Worm (Caenorhabditis elegans) whole organism, young adult: Measurements from ENCODE around the gene C18E9.9.
A peak's percentile ranks its signal among the peaks of the same experiment; 100 is the strongest.

Source experiments
- B0261.1 ChIP-seq: sonication (generic microtip); optimal IDR thresholded peaks from 2 replicates; lab custom pipeline; 2016; ENCODE audit warnings: mild to moderate bottlenecking, missing genetic modification characterization, moderate library complexity, missing compliant biosample characterization
- F33H1.4 ChIP-seq: fragments of 200-800 bp; sonication (Bioruptor generic); IDR thresholded peaks from 2 replicates; pipeline ENCODE4 v1.3.6; 2022; ENCODE audit warnings: missing genetic modification reagents, missing genetic modification characterization, missing compliant biosample characterization
- F37B4.10 ChIP-seq: fragments of 200-800 bp; sonication (Bioruptor generic); IDR thresholded peaks from 2 replicates; pipeline ENCODE4 v1.3.6; 2022; ENCODE audit warnings: missing genetic modification characterization, missing compliant biosample characterization
- F57C9.4 ChIP-seq: sonication (generic microtip); optimal IDR thresholded peaks from 2 replicates; lab custom pipeline; 2017; ENCODE audit warnings: mild to moderate bottlenecking, missing genetic modification characterization, missing compliant biosample characterization
- K11D2.4 ChIP-seq: fragments of 200-800 bp; sonication (Bioruptor generic); IDR thresholded peaks from 2 replicates; pipeline ENCODE4 v1.3.6; 2022; ENCODE audit warnings: missing genetic modification reagents, missing genetic modification characterization, missing compliant biosample characterization
- Y53G8AR.9 ChIP-seq: fragments of 200-800 bp; sonication (Bioruptor generic); conservative IDR thresholded peaks from 2 replicates; pipeline ENCODE4 v1.3.6; 2022; ENCODE audit warnings: missing genetic modification reagents, missing genetic modification characterization, missing compliant biosample characterization
- Y67H2A.10 ChIP-seq: fragments of 200-800 bp; sonication (Bioruptor generic); conservative IDR thresholded peaks from 2 replicates; pipeline ENCODE4 v1.3.6; 2022; ENCODE audit warnings: missing genetic modification reagents, missing genetic modification characterization, missing compliant biosample characterization
- aptf-3 ChIP-seq: fragments of 200-800 bp; sonication (Bioruptor generic); IDR thresholded peaks from 2 replicates; pipeline ENCODE4 v1.3.6; 2022; ENCODE audit warnings: missing genetic modification characterization, missing compliant biosample characterization
- attf-3 ChIP-seq: fragments of 200-800 bp; sonication (Bioruptor generic); conservative IDR thresholded peaks from 2 replicates; pipeline ENCODE4 v1.3.6; 2022; ENCODE audit warnings: missing genetic modification reagents, missing genetic modification characterization, missing compliant biosample characterization
- attf-6 ChIP-seq: fragments of 200-800 bp; sonication (Bioruptor generic); IDR thresholded peaks from 2 replicates; pipeline ENCODE4 v1.3.6; 2022; ENCODE audit warnings: missing genetic modification reagents, missing genetic modification characterization, missing compliant biosample characterization
- bed-1 ChIP-seq: fragments of 200-800 bp; sonication (Bioruptor generic); IDR thresholded peaks from 2 replicates; pipeline ENCODE4 v1.3.6; 2022; ENCODE audit warnings: missing genetic modification reagents, missing genetic modification characterization, missing compliant biosample characterization
- bed-2 ChIP-seq: fragments of 200-800 bp; sonication (Bioruptor generic); IDR thresholded peaks from 2 replicates; pipeline ENCODE4 v1.3.6; 2022; ENCODE audit warnings: missing genetic modification reagents, missing genetic modification characterization, missing compliant biosample characterization
- cebp-1 ChIP-seq, 2 experiments: fragments of 200-800 bp in 1 of 2; sonication (Bioruptor generic) in 1 of 2; sonication (generic microtip) in 1 of 2; IDR thresholded peaks in 1 of 2; optimal IDR thresholded peaks in 1 of 2; 2 replicates each; pipeline versions ENCODE4 v1.3.6 to Lab custom; 2017 to 2022; ENCODE audit warnings: missing compliant biosample characterization in 2 of 2, missing genetic modification characterization in 2 of 2, mild to moderate bottlenecking in 1 of 2, missing genetic modification reagents in 1 of 2, moderate library complexity in 1 of 2
- ceh-100 ChIP-seq: fragments of 200-800 bp; sonication (Bioruptor generic); IDR thresholded peaks from 2 replicates; pipeline ENCODE4 v1.3.6; 2022; ENCODE audit warnings: missing genetic modification reagents, missing genetic modification characterization, missing compliant biosample characterization
- ceh-58 ChIP-seq: fragments of 200-800 bp; sonication (Bioruptor generic); IDR thresholded peaks from 2 replicates; pipeline ENCODE4 v1.3.6; 2022; ENCODE audit warnings: missing genetic modification characterization, missing compliant biosample characterization
- ceh-79 ChIP-seq: sonication (generic microtip); optimal IDR thresholded peaks from 2 replicates; lab custom pipeline; 2017; ENCODE audit warnings: mild to moderate bottlenecking, missing genetic modification characterization, missing compliant biosample characterization
- dpff-1 ChIP-seq: sonication (generic microtip); optimal IDR thresholded peaks from 2 replicates; lab custom pipeline; 2017; ENCODE audit warnings: mild to moderate bottlenecking, missing genetic modification characterization, missing compliant biosample characterization
- efl-1 ChIP-seq: fragments of 150-350 bp; optimal IDR thresholded peaks from 2 replicates; lab custom pipeline; 2014; ENCODE audit warnings: missing biosample characterization, missing genetic modification reagents, missing genetic modification characterization
- ekl-4 ChIP-seq: fragments of 200-800 bp; sonication (Bioruptor generic); IDR thresholded peaks from 2 replicates; pipeline ENCODE4 v1.3.6; 2022; ENCODE audit warnings: missing genetic modification reagents, missing genetic modification characterization, missing compliant biosample characterization
- fkh-3 ChIP-seq: sonication (generic microtip); optimal IDR thresholded peaks from 2 replicates; lab custom pipeline; 2016; ENCODE audit warnings: mild to moderate bottlenecking, missing genetic modification characterization, missing compliant biosample characterization
- him-1 ChIP-seq: sonication (generic microtip); optimal IDR thresholded peaks from 2 replicates; lab custom pipeline; 2016; ENCODE audit warnings: missing genotype, missing genetic modification reagents, missing genetic modification characterization, missing compliant biosample characterization
- hlh-26 ChIP-seq: fragments of 200-800 bp; sonication (Bioruptor generic); conservative IDR thresholded peaks from 2 replicates; pipeline ENCODE4 v1.3.6; 2022; ENCODE audit warnings: missing genetic modification reagents, missing genetic modification characterization, missing compliant biosample characterization
- hmg-20 ChIP-seq: fragments of 200-800 bp; sonication (Bioruptor generic); IDR thresholded peaks from 2 replicates; pipeline ENCODE4 v1.3.6; 2022; ENCODE audit warnings: missing genetic modification reagents, missing genetic modification characterization, missing compliant biosample characterization
- hrde-1 ChIP-seq: sonication (generic microtip); optimal IDR thresholded peaks from 2 replicates; lab custom pipeline; 2016; ENCODE audit warnings: missing genetic modification characterization, mild to moderate bottlenecking, missing compliant biosample characterization, moderate library complexity, missing genotype, missing genetic modification reagents, borderline replicate concordance
- let-526 ChIP-seq: fragments of 200-800 bp; sonication (Bioruptor generic); IDR thresholded peaks from 2 replicates; pipeline ENCODE4 v1.3.6; 2022; ENCODE audit warnings: missing genetic modification reagents, missing genetic modification characterization, missing compliant biosample characterization
- lin-54 ChIP-seq: fragments of 200-800 bp; sonication (Bioruptor generic); optimal IDR thresholded peaks from 2 replicates; lab custom pipeline; 2018; ENCODE audit warnings: mild to moderate bottlenecking, missing genetic modification characterization, missing compliant biosample characterization
- lsl-1 ChIP-seq: fragments of 200-800 bp; sonication (Bioruptor generic); optimal IDR thresholded peaks from 2 replicates; lab custom pipeline; 2018; ENCODE audit warnings: mild to moderate bottlenecking, missing genetic modification characterization, moderate library complexity, missing compliant biosample characterization
- madf-6 ChIP-seq: fragments of 200-800 bp; sonication (Bioruptor generic); IDR thresholded peaks from 2 replicates; pipeline ENCODE4 v1.3.6; 2022; ENCODE audit warnings: missing genetic modification reagents, missing genetic modification characterization, missing compliant biosample characterization
- madf-8 ChIP-seq: fragments of 200-800 bp; sonication (Bioruptor generic); conservative IDR thresholded peaks from 2 replicates; pipeline ENCODE4 v1.3.6; 2022; ENCODE audit warnings: missing genetic modification reagents, missing genetic modification characterization, missing compliant biosample characterization
- mcd-1 ChIP-seq: fragments of 200-800 bp; sonication (Bioruptor generic); IDR thresholded peaks from 2 replicates; pipeline ENCODE4 v1.3.6; 2022; ENCODE audit warnings: missing genetic modification reagents, missing genetic modification characterization, missing compliant biosample characterization
- nfya-2 ChIP-seq: fragments of 200-800 bp; sonication (Bioruptor generic); IDR thresholded peaks from 2 replicates; pipeline ENCODE4 v1.3.6; 2022; ENCODE audit warnings: missing genetic modification reagents, missing genetic modification characterization, missing compliant biosample characterization
- nhr-179 ChIP-seq: sonication (generic microtip); optimal IDR thresholded peaks from 2 replicates; lab custom pipeline; 2016; ENCODE audit warnings: mild to moderate bottlenecking, missing genetic modification characterization, missing compliant biosample characterization
- sdz-38 ChIP-seq: sonication (generic microtip); optimal IDR thresholded peaks from 2 replicates; lab custom pipeline; 2016; ENCODE audit warnings: missing genotype, missing genetic modification characterization, missing compliant biosample characterization
- snpc-4 ChIP-seq, 5 experiments: fragments of 150-350 bp in 1 of 5; sonication (generic microtip) in 4 of 5; optimal IDR thresholded peaks; 2 replicates each; lab custom pipeline; 2014 to 2018; ENCODE audit warnings: missing genetic modification characterization in 5 of 5, missing biosample characterization in 3 of 5, antibody characterized with exemption in 2 of 5, mild to moderate bottlenecking in 2 of 5, missing compliant biosample characterization in 2 of 5, missing genotype in 2 of 5, moderate library complexity in 2 of 5, missing genetic modification reagents in 1 of 5
- somi-1 ChIP-seq: fragments of 200-800 bp; sonication (Bioruptor generic); optimal IDR thresholded peaks from 2 replicates; lab custom pipeline; 2018; ENCODE audit warnings: mild to moderate bottlenecking, missing genetic modification characterization, missing compliant biosample characterization
- sptf-2 ChIP-seq: fragments of 200-800 bp; sonication (Bioruptor generic); optimal IDR thresholded peaks from 2 replicates; lab custom pipeline; 2018; ENCODE audit warnings: mild to moderate bottlenecking, missing genetic modification characterization, missing compliant biosample characterization
- xnd-1 ChIP-seq: sonication (generic microtip); optimal IDR thresholded peaks from 2 replicates; lab custom pipeline; 2016; ENCODE audit warnings: missing genotype, missing genetic modification reagents, missing genetic modification characterization, missing compliant biosample characterization

Gene C18E9.9

ce11 chrII:8948640-8949039 lies 40.7 kb downstream of the C18E9.9 start:
- TF ChIP-seq hmg-20 (GFP tag; lab: Robert Waterston, UW) (no peak), ceh-100 (GFP tag; lab: Robert Waterston, UW) (no peak), hrde-1 (tag; lab: Kevin White, UChicago) (no peak)
- TF ChIP-seq, all 124 proteins: peak for 0

- no peak for TF ChIP-seq cebp-1 (GFP tag; IDR thresholded peaks at IDR 0.05; lab: Robert Waterston, UW)
- TF ChIP-seq cebp-1 (tag; optimal IDR thresholded peaks at IDR 0.05; lab: Kevin White, UChicago), result no peak
- no peak for TF ChIP-seq sdz-38 (tag; lab: Kevin White, UChicago)
- no peak for TF ChIP-seq bed-1
- no peak for TF ChIP-seq ekl-4 (GFP tag; lab: Robert Waterston, UW)
- TF ChIP-seq K11D2.4 (GFP tag; lab: Robert Waterston, UW), result no peak
- TF ChIP-seq bed-2, result no peak
- no peak for TF ChIP-seq attf-6
- TF ChIP-seq F57C9.4 (tag; lab: Kevin White, UChicago), result no peak
- no peak for TF ChIP-seq snpc-4 (GFP tag; optimal IDR thresholded peaks at IDR 0.05; lab: Kevin White, UChicago)
- no peak for TF ChIP-seq snpc-4 (tag; optimal IDR thresholded peaks at IDR 0.05; lab: Kevin White, UChicago)
These were observed 42.0 kb downstream of the C18E9.9 start, which contains the start of gene cutl-15 for ce11 chrII:8947391-8947790. Gene cutl-15, minus strand, starts transcription at chrII:8947688.

ce11 chrII:8945167-8945566 lies 44.2 kb downstream of the C18E9.9 start:
- TF ChIP-seq attf-3 (GFP tag; lab: Robert Waterston, UW), result no peak
- no peak for TF ChIP-seq hrde-1 (tag; lab: Kevin White, UChicago)
- TF ChIP-seq aptf-3, result no peak
- TF ChIP-seq F37B4.10 (GFP tag; lab: Robert Waterston, UW), result no peak
- TF ChIP-seq nhr-179, result no peak
- TF ChIP-seq mcd-1 (GFP tag; lab: Robert Waterston, UW), result no peak

ce11 chrII:8940362-8940940 lies 48.9 kb downstream of the C18E9.9 start, which contains the start of the genes set-17 and T21B10.4:
Gene set-17, minus strand, starts transcription at chrII:8940488.
Gene T21B10.4, plus strand, starts transcription at chrII:8940894.
- TF ChIP-seq F37B4.10 (GFP tag; lab: Robert Waterston, UW) (no peak), madf-8 (GFP tag; lab: Robert Waterston, UW) (0 out of 2 replicates have a peak, but pooled peaks have one; percentile 24), let-526 (no peak), fkh-3 (tag; lab: Kevin White, UChicago) (no peak), ceh-58 (GFP tag; lab: Robert Waterston, UW) (no peak), him-1 (tag; lab: Kevin White, UChicago) (peak; percentile 53), F33H1.4 (peak; percentile 81), sptf-2 (GFP tag; lab: Kevin White, UChicago) (no peak), xnd-1 (peak; percentile 19), nfya-2 (GFP tag; lab: Robert Waterston, UW) (no peak), ceh-79 (tag; lab: Kevin White, UChicago) (no peak), hlh-26 (no peak), madf-6 (GFP tag; lab: Robert Waterston, UW) (peak; percentile 54), mcd-1 (GFP tag; lab: Robert Waterston, UW) (peak; percentile 19; the same call in 1 of the 2 replicates), somi-1 (GFP tag; lab: Kevin White, UChicago) (no peak), K11D2.4 (GFP tag; lab: Robert Waterston, UW) (no peak), lsl-1 (GFP tag; lab: Kevin White, UChicago) (peak; percentile 84), Y67H2A.10 (no peak), efl-1 (peak; percentile 25), dpff-1 (tag; lab: Kevin White, UChicago) (no peak), cebp-1 (GFP tag; IDR thresholded peaks at IDR 0.05; lab: Robert Waterston, UW) (no peak), cebp-1 (tag; optimal IDR thresholded peaks at IDR 0.05; lab: Kevin White, UChicago) (no peak), Y53G8AR.9 (GFP tag; lab: Robert Waterston, UW) (no peak), lin-54 (GFP tag; lab: Kevin White, UChicago) (peak; percentile 80), B0261.1 (no peak)
